Fruit fly (Drosophila melanogaster) whole organism, wandering third instar larva: Measurements from ENCODE around the gene Tsp96F.

Experiments
- CG9705 ChIP-seq: fragments of 200-800 bp; sonication (Bioruptor generic); optimal IDR thresholded peaks from 2 replicates; lab custom pipeline; 2018; ENCODE audit warnings: missing biosample characterization, mild to moderate bottlenecking, missing genetic modification characterization
- Dfd ChIP-seq: fragments of >200 bp; optimal IDR thresholded peaks from 2 replicates; lab custom pipeline; 2017; ENCODE audit warnings: missing biosample characterization, missing genetic modification characterization
- HLH106 ChIP-seq: fragments of 200-800 bp; optimal IDR thresholded peaks from 3 replicates; lab custom pipeline; 2019; ENCODE audit warnings: missing biosample characterization, mild to moderate bottlenecking, missing genetic modification characterization, moderate library complexity
- Hnf4 ChIP-seq: fragments of 200-800 bp; sonication (Bioruptor generic); optimal IDR thresholded peaks from 2 replicates; lab custom pipeline; 2016; ENCODE audit warnings: missing biosample characterization, mild to moderate bottlenecking, missing genetic modification characterization
- Myc ChIP-seq: fragments of >200 bp; optimal IDR thresholded peaks from 2 replicates; lab custom pipeline; 2017
- dl ChIP-seq, 2 experiments: fragments of 175-275, 200-275 bp in 1 of 2; fragments of 200-275 bp in 1 of 2; sonication (Bioruptor generic); optimal IDR thresholded peaks; lab custom pipeline; 2018; ENCODE audit warnings: mild to moderate bottlenecking in 2 of 2, missing biosample characterization in 2 of 2, missing genetic modification characterization in 2 of 2, moderate library complexity in 2 of 2; ENCODE audit not compliant: partially characterized antibody in 2 of 2, insufficient read depth in 1 of 2
- fru ChIP-seq: fragments of 200-800 bp; sonication (Bioruptor generic); optimal IDR thresholded peaks from 3 replicates; lab custom pipeline; 2016; ENCODE audit warnings: missing biosample characterization, mild to moderate bottlenecking, missing genetic modification characterization
- h ChIP-seq: fragments of 200-800 bp; sonication (Bioruptor generic); optimal IDR thresholded peaks from 3 replicates; lab custom pipeline; 2016; ENCODE audit warnings: missing biosample characterization, mild to moderate bottlenecking, missing genetic modification characterization
- pan ChIP-seq: fragments of >200 bp; optimal IDR thresholded peaks from 2 replicates; lab custom pipeline; 2017
- psq ChIP-seq: fragments of 200-800 bp; sonication (Bioruptor generic); optimal IDR thresholded peaks from 3 replicates; lab custom pipeline; 2017; ENCODE audit warnings: missing biosample characterization, mild to moderate bottlenecking, missing genetic modification characterization, moderate library complexity
- sv ChIP-seq: fragments of 200-800 bp; sonication (Bioruptor generic); optimal IDR thresholded peaks from 3 replicates; lab custom pipeline; 2016; ENCODE audit warnings: missing biosample characterization, missing genetic modification characterization

DNA sequence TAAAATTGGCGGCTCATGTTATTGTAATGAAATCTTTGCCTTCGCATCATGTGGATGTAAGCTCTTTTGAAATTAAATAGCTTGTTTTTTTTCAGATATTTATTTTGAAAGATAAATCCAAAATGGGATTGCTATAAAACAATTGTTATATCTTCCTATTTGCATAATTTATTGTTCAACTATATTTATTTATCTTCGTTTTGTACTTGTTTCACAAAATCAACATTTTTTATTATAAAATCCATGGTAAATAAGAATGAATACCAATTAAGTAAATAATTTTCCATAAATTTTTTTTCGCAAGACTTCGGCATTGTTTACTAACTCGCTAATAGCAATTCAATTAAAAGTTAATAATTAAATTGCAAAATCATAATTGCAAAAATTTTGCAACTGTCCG is 41.3 kb upstream of the Tsp96F start, which contains the start of gene CG14546:
- no peak for TF ChIP-seq psq (GFP tag; lab: Kevin White, UChicago)
- TF ChIP-seq pan, result no peak
- TF ChIP-seq Dfd, result no peak
- TF ChIP-seq Myc (lab: Kevin White, UChicago), result no peak
- TF ChIP-seq HLH106, result no peak
- TF ChIP-seq h (GFP tag; lab: Kevin White, UChicago), result no peak
- no peak for TF ChIP-seq sv (GFP tag; lab: Kevin White, UChicago)
- TF ChIP-seq Hnf4 (GFP tag; lab: Kevin White, UChicago), result no peak
- no peak for TF ChIP-seq fru (GFP tag; lab: Kevin White, UChicago)
- TF ChIP-seq dl (GFP tag; optimal IDR thresholded peaks at IDR 0.05; lab: Kevin White, UChicago; ENCODE audit: insufficient read depth in 1 of 2, partially characterized antibody in 2 of 2), result no peak
- TF ChIP-seq CG9705, result no peak
